Fruit fly (Drosophila melanogaster): Measurements from ENCODE around the gene CG34242.

- TF ChIP-seq CG8478 (optimal IDR thresholded peaks at IDR 0.05) (no peak), CTCF (optimal IDR thresholded peaks at IDR 0.05) (no peak)
Observed at dm6 chr3L:12564979-12565378, 31.2 kb downstream of the CG34242 start.

All from S2 (cell line).